Worm (Caenorhabditis elegans) whole organism, L4 larva: ENCODE measurements around the gene hsp-110.

Source experiments
- mdl-1 ChIP-seq, 2 experiments: fragments of 150-350 bp in 1 of 2; sonication (generic microtip) in 1 of 2; optimal IDR thresholded peaks; 2 replicates each; lab custom pipeline; 2014 to 2017; ENCODE audit warnings: missing biosample characterization in 2 of 2, missing genetic modification characterization in 2 of 2
- zip-11 ChIP-seq: fragments of 200-800 bp; sonication (Bioruptor generic); IDR thresholded peaks from 2 replicates; pipeline ENCODE4 v1.3.6; 2022; ENCODE audit warnings: missing genetic modification characterization, missing compliant biosample characterization

DNA sequence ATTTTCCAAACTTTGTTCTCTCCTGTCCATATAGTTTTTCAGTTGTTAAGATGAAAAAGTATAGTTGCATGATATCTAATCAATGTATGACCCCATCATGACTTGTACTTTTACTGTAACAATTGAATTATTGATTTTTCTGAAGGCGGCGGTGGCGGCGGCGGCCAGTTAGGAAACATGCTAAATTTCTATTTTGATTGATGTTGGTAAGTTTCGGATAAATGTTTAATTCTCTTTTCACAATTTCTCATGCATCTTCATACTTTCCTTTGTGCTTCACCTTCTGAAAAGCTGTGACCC is 28.8 kb downstream of the hsp-110 start, which contains the start of gene sor-1:
- no peak for TF ChIP-seq mdl-1 (tag; optimal IDR thresholded peaks at IDR 0.05; lab: Kevin White, UChicago)
- TF ChIP-seq zip-11 (GFP tag; lab: Robert Waterston, UW) = no peak
